Fruit fly (Drosophila melanogaster): ENCODE data around the gene Cbs.
A peak's percentile ranks its signal among the peaks of the same experiment; 100 is the strongest.

DNA sequence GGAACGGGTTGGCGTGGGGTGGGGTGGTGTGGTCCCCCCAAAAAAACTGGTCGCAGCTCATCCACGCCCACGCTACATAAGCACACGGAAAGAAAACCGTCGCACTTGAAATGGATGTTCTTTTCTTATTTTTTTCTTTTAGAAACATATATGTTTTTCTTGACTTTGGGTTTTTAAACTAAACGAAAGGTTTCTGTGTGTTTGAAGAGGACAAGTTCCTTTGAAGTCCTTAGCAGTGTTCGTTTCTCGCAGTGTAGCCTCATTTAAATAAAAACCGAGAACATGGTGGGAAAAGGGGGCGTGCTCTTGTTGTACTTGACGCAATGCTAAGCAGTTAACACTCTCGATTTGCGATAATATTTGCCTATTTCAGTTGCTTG lies 29.4 kb downstream of the Cbs start:
- TF ChIP-seq Snoo (tag; optimal IDR thresholded peaks at IDR 0.05) (peak; percentile 37), gl (tag; optimal IDR thresholded peaks at IDR 0.05) (no peak), CG34367 (tag; optimal IDR thresholded peaks at IDR 0.05) (peak; percentile 10), CG32121 (GFP tag; IDR thresholded peaks at IDR 0.05) (peak; percentile 76), EcR (GFP tag; optimal IDR thresholded peaks at IDR 0.05) (no peak), CG10348 (GFP tag; IDR thresholded peaks at IDR 0.05) (no peak), CG8301 (tag; optimal IDR thresholded peaks at IDR 0.05) (peak; percentile 69), CG8159 (tag; optimal IDR thresholded peaks at IDR 0.05) (peak; percentile 48), Pif1A (GFP tag; optimal IDR thresholded peaks at IDR 0.05) (peak; percentile 70), fd96Ca (GFP tag; IDR thresholded peaks at IDR 0.05) (peak; percentile 87), CG14655 (GFP tag; optimal IDR thresholded peaks at IDR 0.05) (peak; percentile 75), CG17806 (tag; optimal IDR thresholded peaks at IDR 0.05) (peak; percentile 61), D1 (tag; optimal IDR thresholded peaks at IDR 0.05) (no peak), Pif1B (GFP tag; optimal IDR thresholded peaks at IDR 0.05) (peak; percentile 54)

Data from whole organism, pupa.